Fruit fly (Drosophila melanogaster) whole organism, embryonic: ENCODE results near the gene mRpL15.

ENCODE experiments used
- BEAF-32 ChIP-seq: fragments of 200-800 bp; sonication (Bioruptor generic); optimal IDR thresholded peaks from 3 replicates; lab custom pipeline; 2017; ENCODE audit warnings: missing biosample characterization, missing genetic modification characterization, mild to moderate bottlenecking, moderate library complexity, missing genetic modification reagents
- CG10959 ChIP-seq: fragments of 200-800 bp; sonication (Bioruptor generic); IDR thresholded peaks from 2 replicates; pipeline ENCODE4 v1.3.6; 2022; ENCODE audit warnings: missing biosample characterization, missing genetic modification characterization
- CG11504 ChIP-seq: fragments of 200-800 bp; sonication (Bioruptor generic); optimal IDR thresholded peaks from 3 replicates; lab custom pipeline; 2019; ENCODE audit warnings: missing biosample characterization, mild to moderate bottlenecking, missing genetic modification characterization, moderate library complexity
- CG11560 ChIP-seq: fragments of 200-800 bp; sonication (Bioruptor generic); IDR thresholded peaks from 3 replicates; pipeline ENCODE4 v1.3.6; 2022; ENCODE audit warnings: missing biosample characterization, missing genetic modification characterization
- CG11696 ChIP-seq: fragments of 200-800 bp; sonication (Bioruptor generic); IDR thresholded peaks from 2 replicates; pipeline ENCODE4 v1.3.6; 2022; ENCODE audit warnings: missing biosample characterization, missing genetic modification characterization
- CG12299 ChIP-seq: fragments of 200-800 bp; sonication (Bioruptor generic); optimal IDR thresholded peaks from 2 replicates; lab custom pipeline; 2018; ENCODE audit warnings: missing biosample characterization, mild to moderate bottlenecking, missing genetic modification characterization
- CG14014 ChIP-seq: fragments of 200-800 bp; sonication (Bioruptor generic); IDR thresholded peaks from 2 replicates; pipeline ENCODE4 v1.3.6; 2022; ENCODE audit warnings: missing biosample characterization, missing genetic modification characterization
- CG14965 ChIP-seq: fragments of 200-800 bp; sonication (Bioruptor generic); optimal IDR thresholded peaks from 2 replicates; lab custom pipeline; 2016; ENCODE audit warnings: missing biosample characterization, missing genetic modification characterization, borderline replicate concordance
- CG17829 ChIP-seq: fragments of 200-800 bp; optimal IDR thresholded peaks from 2 replicates; lab custom pipeline; 2019; ENCODE audit warnings: missing biosample characterization, mild to moderate bottlenecking, missing genetic modification characterization, moderate library complexity
- CG2129 ChIP-seq: fragments of 200-800 bp; sonication (Bioruptor generic); IDR thresholded peaks from 2 replicates; pipeline ENCODE4 v1.3.6; 2022; ENCODE audit warnings: missing biosample characterization, missing genetic modification characterization; ENCODE audit not compliant: partially characterized antibody
- CG2202 ChIP-seq: fragments of 200-800 bp; sonication (Bioruptor generic); optimal IDR thresholded peaks from 2 replicates; lab custom pipeline; 2018; ENCODE audit warnings: missing biosample characterization, mild to moderate bottlenecking, missing genetic modification characterization
- CG2875 ChIP-seq: fragments of 200-800 bp; sonication (Bioruptor generic); optimal IDR thresholded peaks from 2 replicates; lab custom pipeline; 2017; ENCODE audit warnings: missing biosample characterization, mild to moderate bottlenecking, missing genetic modification characterization, missing genetic modification reagents
- CG30020 ChIP-seq: fragments of 200-800 bp; optimal IDR thresholded peaks from 2 replicates; lab custom pipeline; 2019; ENCODE audit warnings: missing biosample characterization, mild to moderate bottlenecking, missing genetic modification characterization, moderate library complexity
- CG32772 ChIP-seq: fragments of 200-800 bp; sonication (Bioruptor generic); IDR thresholded peaks from 2 replicates; pipeline ENCODE4 v1.3.6; 2022; ENCODE audit warnings: missing biosample characterization, missing genetic modification characterization
- CG4282 ChIP-seq: fragments of 200-800 bp; sonication (Bioruptor generic); optimal IDR thresholded peaks from 2 replicates; lab custom pipeline; 2016; ENCODE audit warnings: missing biosample characterization, missing genetic modification characterization
- CG4360 ChIP-seq: fragments of 200-800 bp; sonication (Bioruptor generic); IDR thresholded peaks from 2 replicates; pipeline ENCODE4 v1.3.6; 2022; ENCODE audit warnings: missing biosample characterization, missing genetic modification characterization
- CG4617 ChIP-seq: fragments of 200-800 bp; sonication (Bioruptor generic); optimal IDR thresholded peaks from 3 replicates; lab custom pipeline; 2016; ENCODE audit warnings: missing biosample characterization, missing genetic modification characterization, borderline replicate concordance
- CG4707 ChIP-seq: fragments of 200-800 bp; sonication (Bioruptor generic); optimal IDR thresholded peaks from 2 replicates; lab custom pipeline; 2018; ENCODE audit warnings: missing biosample characterization, mild to moderate bottlenecking, missing genetic modification characterization, moderate library complexity
- CG5953 ChIP-seq: fragments of 200-800 bp; sonication (Bioruptor generic); IDR thresholded peaks from 2 replicates; pipeline ENCODE4 v1.3.6; 2022; ENCODE audit warnings: missing biosample characterization, missing genetic modification characterization
- CG6175 ChIP-seq: fragments of 200-800 bp; sonication (Bioruptor generic); IDR thresholded peaks from 3 replicates; pipeline ENCODE4 v1.3.6; 2022; ENCODE audit warnings: missing biosample characterization, missing genetic modification characterization
- CG6272 ChIP-seq: fragments of 200-800 bp; sonication (Bioruptor generic); IDR thresholded peaks from 2 replicates; pipeline ENCODE4 v1.3.6; 2022; ENCODE audit warnings: missing biosample characterization, missing genetic modification characterization
- CG7556 ChIP-seq: fragments of 200-800 bp; sonication (Bioruptor generic); optimal IDR thresholded peaks from 2 replicates; lab custom pipeline; 2017; ENCODE audit warnings: missing biosample characterization, mild to moderate bottlenecking, missing genetic modification characterization
- CG7839 ChIP-seq: fragments of 200-800 bp; sonication (Bioruptor generic); optimal IDR thresholded peaks from 3 replicates; lab custom pipeline; 2018; ENCODE audit warnings: missing biosample characterization, mild to moderate bottlenecking, missing genetic modification characterization, moderate library complexity
- CG8924 ChIP-seq: fragments of 200-800 bp; optimal IDR thresholded peaks from 3 replicates; lab custom pipeline; 2019; ENCODE audit warnings: missing biosample characterization, mild to moderate bottlenecking, missing genetic modification characterization, moderate library complexity
- CG9215 ChIP-seq: fragments of 200-800 bp; sonication (Bioruptor generic); IDR thresholded peaks from 2 replicates; pipeline ENCODE4 v1.3.6; 2022; ENCODE audit warnings: missing biosample characterization, missing genetic modification characterization
- CG9437 ChIP-seq: fragments of 200-800 bp; sonication (Bioruptor generic); optimal IDR thresholded peaks from 2 replicates; lab custom pipeline; 2018; ENCODE audit warnings: missing biosample characterization, mild to moderate bottlenecking, missing genetic modification characterization
- CkIIα-i1 ChIP-seq: fragments of 200-800 bp; sonication (Bioruptor generic); IDR thresholded peaks from 2 replicates; pipeline ENCODE4 v1.3.6; 2022; ENCODE audit warnings: missing biosample characterization, missing genetic modification characterization
- Dbx ChIP-seq: fragments of 200-800 bp; sonication (Bioruptor generic); IDR thresholded peaks from 3 replicates; pipeline ENCODE4 v1.3.6; 2022; ENCODE audit warnings: missing biosample characterization, missing genetic modification characterization
- Dp ChIP-seq: fragments of 200-800 bp; sonication (Bioruptor generic); optimal IDR thresholded peaks from 2 replicates; lab custom pipeline; 2018; ENCODE audit warnings: missing biosample characterization, mild to moderate bottlenecking, missing genetic modification characterization, moderate library complexity
- Lim3 ChIP-seq: fragments of 200-800 bp; sonication (Bioruptor generic); IDR thresholded peaks from 2 replicates; pipeline ENCODE4 v1.3.6; 2022; ENCODE audit warnings: missing biosample characterization, missing genetic modification characterization
- MTF-1 ChIP-seq: fragments of 200-800 bp; sonication (Bioruptor generic); optimal IDR thresholded peaks from 2 replicates; lab custom pipeline; 2018; ENCODE audit warnings: missing biosample characterization, mild to moderate bottlenecking, missing genetic modification characterization, borderline replicate concordance
- Nf-YC ChIP-seq: fragments of 200-800 bp; optimal IDR thresholded peaks from 3 replicates; lab custom pipeline; 2019; ENCODE audit warnings: missing biosample characterization, mild to moderate bottlenecking, missing genetic modification characterization, moderate library complexity
- bigmax ChIP-seq: fragments of 200-800 bp; sonication (Bioruptor generic); optimal IDR thresholded peaks from 2 replicates; lab custom pipeline; 2018; ENCODE audit warnings: missing biosample characterization, mild to moderate bottlenecking, missing genetic modification characterization
- dan ChIP-seq: fragments of 200-800 bp; sonication (Bioruptor generic); IDR thresholded peaks from 2 replicates; pipeline ENCODE4 v1.3.6; 2022; ENCODE audit warnings: missing biosample characterization, missing genetic modification characterization
- dati ChIP-seq: fragments of 200-800 bp; sonication (Bioruptor generic); IDR thresholded peaks from 2 replicates; pipeline ENCODE4 v1.3.6; 2022; ENCODE audit warnings: missing biosample characterization, missing genetic modification characterization
- dpn ChIP-seq, 2 experiments: fragments of 200-800 bp; sonication (Bioruptor generic); optimal IDR thresholded peaks; 3 replicates each; lab custom pipeline; 2016; ENCODE audit warnings: missing biosample characterization in 2 of 2, missing genetic modification characterization in 2 of 2
- gcm2 ChIP-seq: fragments of 200-800 bp; sonication (Bioruptor generic); optimal IDR thresholded peaks from 2 replicates; lab custom pipeline; 2016; ENCODE audit warnings: missing biosample characterization, missing genetic modification characterization
- gsb ChIP-seq: fragments of 200-800 bp; sonication (Bioruptor generic); IDR thresholded peaks from 2 replicates; pipeline ENCODE4 v1.3.6; 2022; ENCODE audit warnings: missing biosample characterization, missing genetic modification characterization
- jumu ChIP-seq: fragments of 200-800 bp; sonication (Bioruptor generic); optimal IDR thresholded peaks from 3 replicates; lab custom pipeline; 2016; ENCODE audit warnings: missing biosample characterization, missing genetic modification characterization
- luna ChIP-seq: fragments of 200-800 bp; sonication (Bioruptor generic); optimal IDR thresholded peaks from 2 replicates; lab custom pipeline; 2016; ENCODE audit warnings: missing biosample characterization, missing genetic modification characterization
- peb ChIP-seq: fragments of 200-800 bp; sonication (Bioruptor generic); IDR thresholded peaks from 2 replicates; pipeline ENCODE4 v1.3.6; 2022; ENCODE audit warnings: missing biosample characterization, missing genetic modification characterization
- pfk ChIP-seq: fragments of 200-800 bp; sonication (Bioruptor generic); optimal IDR thresholded peaks from 2 replicates; lab custom pipeline; 2018; ENCODE audit warnings: missing biosample characterization, mild to moderate bottlenecking, missing genetic modification characterization, moderate library complexity
- sd ChIP-seq: fragments of 200-800 bp; sonication (Bioruptor generic); optimal IDR thresholded peaks from 3 replicates; lab custom pipeline; 2018; ENCODE audit warnings: missing biosample characterization, mild to moderate bottlenecking, missing genetic modification characterization, moderate library complexity
- sisA ChIP-seq: fragments of 200-800 bp; sonication (Bioruptor generic); IDR thresholded peaks from 2 replicates; pipeline ENCODE4 v1.3.6; 2022; ENCODE audit warnings: missing biosample characterization, missing genetic modification characterization
- so ChIP-seq: fragments of 200-800 bp; sonication (Bioruptor generic); IDR thresholded peaks from 3 replicates; pipeline ENCODE4 v1.3.6; 2022; ENCODE audit warnings: missing biosample characterization, missing genetic modification characterization
- stwl ChIP-seq: fragments of 200-800 bp; sonication (Bioruptor generic); optimal IDR thresholded peaks from 3 replicates; lab custom pipeline; 2018; ENCODE audit warnings: missing biosample characterization, mild to moderate bottlenecking, missing genetic modification characterization, moderate library complexity
- tna ChIP-seq: fragments of 200-800 bp; sonication (Bioruptor generic); IDR thresholded peaks from 2 replicates; pipeline ENCODE4 v1.3.6; 2022; ENCODE audit warnings: missing biosample characterization, missing genetic modification characterization; ENCODE audit not compliant: partially characterized antibody
- vvl ChIP-seq: fragments of 200-800 bp; sonication (Bioruptor generic); IDR thresholded peaks from 2 replicates; pipeline ENCODE4 v1.3.6; 2022; ENCODE audit warnings: missing biosample characterization, missing genetic modification characterization
- zf30C ChIP-seq: fragments of 200-800 bp; sonication (Bioruptor generic); optimal IDR thresholded peaks from 3 replicates; lab custom pipeline; 2018; ENCODE audit warnings: missing biosample characterization, mild to moderate bottlenecking, missing genetic modification characterization

mRpL15 gene

dm6 chr3L:20444815-20445519 lies 9.0 kb upstream of the mRpL15 start (continued):
- TF ChIP-seq luna (GFP tag; lab: Kevin White, UChicago) (no peak), gsb (GFP tag; lab: Robert Waterston, UW) (peak; percentile 85), CG17829 (tag; lab: Kevin White, UChicago) (peak; percentile 85), CG12299 (tag; lab: Kevin White, UChicago) (peak; percentile 40), CG6272 (GFP tag; lab: Robert Waterston, UW) (peak; percentile 79), peb (GFP tag; lab: Robert Waterston, UW) (peak; percentile 81), CG2875 (GFP tag; lab: Kevin White, UChicago) (peak; percentile 83), CG11560 (tag; lab: Robert Waterston, UW) (0 out of 3 replicates have a peak, but pooled peaks have one; percentile 48), CG9215 (GFP tag; lab: Robert Waterston, UW) (peak; percentile 76), CG6175 (peak; percentile 77), dati (GFP tag; lab: Robert Waterston, UW) (peak; percentile 74; the same call in 1 of the 2 replicates), CG2129 (GFP tag; lab: Robert Waterston, UW) (no peak), pfk (no peak), CG4360 (peak; percentile 52), CG7556 (GFP tag; lab: Kevin White, UChicago) (peak; percentile 85), CG8924 (tag; lab: Kevin White, UChicago) (peak; percentile 84), MTF-1 (peak; percentile 75), so (GFP tag; lab: Robert Waterston, UW) (peak; percentile 91), CG11504 (peak; percentile 89), CkIIα-i1 (GFP tag; lab: Robert Waterston, UW) (0 out of 2 replicates have a peak, but pooled peaks have one; percentile 23), gcm2 (GFP tag; lab: Kevin White, UChicago) (peak; percentile 33), CG2202 (tag; lab: Kevin White, UChicago) (peak; percentile 49), CG30020 (tag; lab: Kevin White, UChicago) (peak; percentile 3), Lim3 (GFP tag; lab: Robert Waterston, UW) (peak; percentile 65; the same call in 1 of the 2 replicates), CG11696 (peak; percentile 80), Dbx (peak; percentile 87), CG5953 (GFP tag; lab: Robert Waterston, UW) (peak; percentile 85), bigmax (no peak), dan (GFP tag; lab: Robert Waterston, UW) (0 out of 2 replicates have a peak, but pooled peaks have one; percentile 42), CG10959 (GFP tag; lab: Robert Waterston, UW) (peak; percentile 84), sisA (GFP tag; lab: Robert Waterston, UW) (peak; percentile 89), tna (GFP tag; lab: Robert Waterston, UW) (0 out of 2 replicates have a peak, but pooled peaks have one; percentile 27), BEAF-32 (GFP tag; lab: Kevin White, UChicago) (no peak), CG9437 (GFP tag; lab: Kevin White, UChicago) (peak; percentile 82), sd (tag; lab: Kevin White, UChicago) (peak; percentile 92), dpn (GFP tag; optimal IDR thresholded peaks at IDR 0.05; lab: Kevin White, UChicago) (peak; percentile 24 to 89), Nf-YC (tag; lab: Kevin White, UChicago) (peak; percentile 47), CG4282 (GFP tag; lab: Kevin White, UChicago) (peak; percentile 27), stwl (no peak), zf30C (no peak), vvl (GFP tag; lab: Robert Waterston, UW) (peak; percentile 96), CG4707 (GFP tag; lab: Kevin White, UChicago) (peak; percentile 66), CG32772 (peak; percentile 87), CG14965 (GFP tag; lab: Kevin White, UChicago) (no peak), CG4617 (GFP tag; lab: Kevin White, UChicago) (peak; percentile 22), CG7839 (tag; lab: Kevin White, UChicago) (peak; percentile 90), CG14014 (GFP tag; lab: Robert Waterston, UW) (peak; percentile 88), Dp (GFP tag; lab: Kevin White, UChicago) (no peak), jumu (GFP tag; lab: Kevin White, UChicago) (peak; percentile 44)
